Worm (Caenorhabditis elegans) whole organism, late embryonic: ENCODE data around the gene ipla-3.

Source experiments
- C38D4.7 ChIP-seq: fragments of 200-800 bp; sonication (Bioruptor generic); optimal IDR thresholded peaks from 2 replicates; lab custom pipeline; 2018; ENCODE audit warnings: mild to moderate bottlenecking, missing genetic modification characterization, moderate library complexity, missing compliant biosample characterization
- F13H6.1 ChIP-seq: sonication (generic microtip); optimal IDR thresholded peaks from 2 replicates; lab custom pipeline; 2016; ENCODE audit warnings: missing genetic modification characterization, missing compliant biosample characterization
- ceh-14 ChIP-seq: sonication (generic microtip); optimal IDR thresholded peaks from 2 replicates; lab custom pipeline; 2016; ENCODE audit warnings: missing genotype, missing genetic modification characterization, missing compliant biosample characterization
- ceh-30 ChIP-seq: fragments of 150-350 bp; optimal IDR thresholded peaks from 2 replicates; lab custom pipeline; 2014; ENCODE audit warnings: missing biosample characterization, missing genetic modification characterization
- ceh-34 ChIP-seq: sonication (generic microtip); optimal IDR thresholded peaks from 2 replicates; lab custom pipeline; 2016; ENCODE audit warnings: mild to moderate bottlenecking, missing genetic modification characterization, missing compliant biosample characterization
- ets-4 ChIP-seq: sonication (generic microtip); optimal IDR thresholded peaks from 2 replicates; lab custom pipeline; 2016; ENCODE audit warnings: missing genetic modification characterization, missing compliant biosample characterization
- eyg-1 ChIP-seq: sonication (generic microtip); optimal IDR thresholded peaks from 2 replicates; lab custom pipeline; 2016; ENCODE audit warnings: missing genotype, missing genetic modification characterization, missing compliant biosample characterization
- lim-6 ChIP-seq: sonication (generic microtip); optimal IDR thresholded peaks from 2 replicates; lab custom pipeline; 2016; ENCODE audit warnings: missing genetic modification characterization, missing compliant biosample characterization
- nfya-1 ChIP-seq: sonication (generic microtip); optimal IDR thresholded peaks from 2 replicates; lab custom pipeline; 2017; ENCODE audit warnings: missing genetic modification characterization, mild to moderate bottlenecking, missing compliant biosample characterization, antibody characterized with exemption, moderate library complexity
- pqm-1 ChIP-seq: sonication (generic microtip); optimal IDR thresholded peaks from 2 replicates; lab custom pipeline; 2016; ENCODE audit warnings: missing genetic modification characterization, missing compliant biosample characterization
- rnt-1 ChIP-seq: sonication (generic microtip); optimal IDR thresholded peaks from 2 replicates; lab custom pipeline; 2016; ENCODE audit warnings: missing genetic modification characterization, missing compliant biosample characterization

DNA sequence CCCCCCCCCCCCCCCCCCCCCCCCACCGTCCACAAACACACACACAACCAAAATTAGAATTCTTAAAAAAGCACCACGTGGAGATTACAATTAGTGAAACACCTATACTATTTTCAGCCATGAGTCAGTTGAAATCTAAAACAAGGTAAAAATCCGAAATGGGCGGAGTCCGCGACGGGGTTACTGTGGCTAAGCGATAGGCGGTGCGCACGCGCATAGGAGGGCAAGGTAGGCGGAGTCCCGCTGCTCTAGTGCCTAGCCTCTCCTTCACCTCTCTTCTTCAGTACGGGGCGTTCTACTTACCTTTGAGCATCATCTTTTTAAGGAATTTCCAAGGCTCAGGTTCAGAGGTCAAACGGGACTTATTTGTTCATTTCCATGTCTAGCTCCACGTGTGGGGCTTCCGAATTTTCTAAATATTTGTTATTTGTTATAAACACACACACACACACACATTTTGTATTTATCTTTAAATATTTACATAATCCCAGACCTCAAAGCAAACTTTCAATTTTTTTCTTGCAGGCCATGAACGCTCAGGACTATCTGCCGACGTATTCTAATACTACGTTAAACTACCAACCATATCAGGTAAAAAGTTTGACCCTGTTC is 27.4 kb upstream of the ipla-3 start:
- TF ChIP-seq nfya-1, result peak; percentile 41
- TF ChIP-seq ceh-30 (tag; lab: Kevin White, UChicago), result no peak
- TF ChIP-seq lim-6 (tag; lab: Kevin White, UChicago), result no peak
- TF ChIP-seq eyg-1 (tag; lab: Kevin White, UChicago), result no peak
- no peak for TF ChIP-seq pqm-1
- TF ChIP-seq ceh-14 (tag; lab: Kevin White, UChicago), result no peak
- no peak for TF ChIP-seq F13H6.1 (tag; lab: Kevin White, UChicago)
- TF ChIP-seq ets-4 (tag; lab: Kevin White, UChicago), result no peak
- TF ChIP-seq C38D4.7 (GFP tag; lab: Kevin White, UChicago), result no peak
- no peak for TF ChIP-seq ceh-34 (tag; lab: Kevin White, UChicago)
- no peak for TF ChIP-seq rnt-1 (tag; lab: Kevin White, UChicago)
